Fruit fly (Drosophila melanogaster) whole organism, pupa: Measurements from ENCODE around the gene CG32071.

Source experiments
- CG10348 ChIP-seq: fragments of 200-800 bp; sonication (Bioruptor generic); IDR thresholded peaks from 2 replicates; pipeline ENCODE4 v1.3.6; 2022; ENCODE audit warnings: missing biosample characterization, missing genetic modification characterization
- CG12605 ChIP-seq: fragments of 200-800 bp; sonication (Bioruptor generic); IDR thresholded peaks from 2 replicates; pipeline ENCODE4 v1.3.6; 2022; ENCODE audit warnings: missing biosample characterization, missing genetic modification characterization
- CG13204 ChIP-seq: fragments of 200-800 bp; sonication (Bioruptor generic); optimal IDR thresholded peaks from 2 replicates; lab custom pipeline; 2018; ENCODE audit warnings: missing biosample characterization, mild to moderate bottlenecking, missing genetic modification characterization, moderate library complexity
- CG14655 ChIP-seq: fragments of 200-800 bp; sonication (Bioruptor generic); optimal IDR thresholded peaks from 3 replicates; lab custom pipeline; 2017; ENCODE audit warnings: mild to moderate bottlenecking, missing biosample characterization, missing genetic modification reagents, missing genetic modification characterization
- CG15710 ChIP-seq: fragments of 200-800 bp; sonication (Bioruptor generic); optimal IDR thresholded peaks from 2 replicates; lab custom pipeline; 2018; ENCODE audit warnings: missing biosample characterization, mild to moderate bottlenecking, missing genetic modification characterization, moderate library complexity
- CG17806 ChIP-seq: fragments of 200-800 bp; sonication (Bioruptor generic); optimal IDR thresholded peaks from 2 replicates; lab custom pipeline; 2018; ENCODE audit warnings: missing biosample characterization, mild to moderate bottlenecking, missing genetic modification characterization, moderate library complexity
- CG32121 ChIP-seq: fragments of 200-800 bp; sonication (Bioruptor generic); IDR thresholded peaks from 2 replicates; pipeline ENCODE4 v1.3.6; 2022; ENCODE audit warnings: missing biosample characterization, missing genetic modification characterization
- CG34367 ChIP-seq: fragments of 200-800 bp; sonication (Bioruptor generic); optimal IDR thresholded peaks from 2 replicates; lab custom pipeline; 2018; ENCODE audit warnings: missing biosample characterization, mild to moderate bottlenecking, missing genetic modification characterization
- CG4496 ChIP-seq: fragments of 200-800 bp; sonication (Bioruptor generic); IDR thresholded peaks from 3 replicates; pipeline ENCODE4 v1.3.6; 2022; ENCODE audit warnings: missing biosample characterization, missing genetic modification characterization
- CG8159 ChIP-seq: fragments of 200-800 bp; sonication (Bioruptor generic); optimal IDR thresholded peaks from 3 replicates; lab custom pipeline; 2018; ENCODE audit warnings: missing biosample characterization, mild to moderate bottlenecking, missing genetic modification characterization, moderate library complexity
- CG8301 ChIP-seq: fragments of 200-800 bp; sonication (Bioruptor generic); optimal IDR thresholded peaks from 2 replicates; lab custom pipeline; 2018; ENCODE audit warnings: missing biosample characterization, mild to moderate bottlenecking, missing genetic modification characterization
- CG9948 ChIP-seq: fragments of 200-800 bp; sonication (Bioruptor generic); optimal IDR thresholded peaks from 2 replicates; lab custom pipeline; 2018; ENCODE audit warnings: missing biosample characterization, mild to moderate bottlenecking, missing genetic modification characterization, moderate library complexity
- D1 ChIP-seq: fragments of 200-800 bp; sonication (Bioruptor generic); optimal IDR thresholded peaks from 2 replicates; lab custom pipeline; 2018; ENCODE audit warnings: missing biosample characterization, mild to moderate bottlenecking, missing genetic modification characterization, moderate library complexity
- EcR ChIP-seq: fragments of 200-800 bp; sonication (Bioruptor generic); optimal IDR thresholded peaks from 3 replicates; lab custom pipeline; 2019; ENCODE audit warnings: missing biosample characterization, missing genetic modification characterization, mild to moderate bottlenecking, moderate library complexity, missing genetic modification reagents
- Ets98B ChIP-seq: fragments of 200-800 bp; sonication (Bioruptor generic); IDR thresholded peaks from 2 replicates; pipeline ENCODE4 v1.3.6; 2022; ENCODE audit warnings: missing biosample characterization, missing genetic modification characterization
- Pif1A ChIP-seq: fragments of 200-800 bp; sonication (Bioruptor generic); optimal IDR thresholded peaks from 3 replicates; lab custom pipeline; 2016; ENCODE audit warnings: missing biosample characterization, missing genetic modification characterization
- Pif1B ChIP-seq: fragments of 200-800 bp; sonication (Bioruptor generic); optimal IDR thresholded peaks from 3 replicates; lab custom pipeline; 2016; ENCODE audit warnings: missing biosample characterization, missing genetic modification characterization
- Snoo ChIP-seq: fragments of 200-800 bp; sonication (Bioruptor generic); optimal IDR thresholded peaks from 3 replicates; lab custom pipeline; 2017; ENCODE audit warnings: missing biosample characterization, mild to moderate bottlenecking, missing genetic modification characterization, inconsistent platforms
- fd96Ca ChIP-seq: fragments of 200-800 bp; sonication (Bioruptor generic); IDR thresholded peaks from 3 replicates; pipeline ENCODE4 v1.3.6; 2022; ENCODE audit warnings: missing biosample characterization, missing genetic modification characterization
- gl ChIP-seq: fragments of 200-800 bp; sonication (Bioruptor generic); optimal IDR thresholded peaks from 2 replicates; lab custom pipeline; 2018; ENCODE audit warnings: missing biosample characterization, mild to moderate bottlenecking, missing genetic modification characterization
- rn ChIP-seq: fragments of 200-800 bp; sonication (Bioruptor generic); IDR thresholded peaks from 2 replicates; pipeline ENCODE4 v1.3.6; 2022; ENCODE audit warnings: missing biosample characterization, missing genetic modification characterization

The CG32071 gene

DNA sequence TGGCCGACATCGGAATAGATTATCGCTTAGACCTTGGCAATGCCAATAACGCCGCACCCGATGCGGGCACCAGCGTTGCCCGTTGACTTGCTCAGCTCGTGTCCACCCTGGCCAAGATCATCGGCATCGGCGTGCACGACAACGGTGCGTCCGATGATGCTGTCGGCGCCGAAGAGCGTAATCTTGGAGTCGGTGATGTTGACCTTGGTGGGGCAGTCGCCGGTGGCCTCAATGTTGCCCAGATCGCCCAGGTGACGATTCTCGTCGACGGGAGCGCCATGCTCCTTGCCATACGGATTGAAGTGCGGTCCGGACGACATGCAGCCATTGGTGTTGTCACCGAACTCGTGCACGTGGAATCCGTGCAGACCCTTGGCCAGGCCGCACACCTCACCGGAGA lies 8.8 kb upstream of the CG32071 start:
- TF ChIP-seq rn (peak; percentile 46; the same call in 1 of the 2 replicates), CG9948 (tag; lab: Kevin White, UChicago) (no peak)

dm6 chr3L:11109454-11109853 lies 5.8 kb upstream of the CG32071 start, which contains the start of the genes CG34012 and emei:
TSS of gene CG34012 (minus strand) at chr3L:11109505.
TSS of gene emei (plus strand) at chr3L:11109690.
- TF ChIP-seq gl (tag; lab: Kevin White, UChicago) (no peak), Pif1B (GFP tag; lab: Kevin White, UChicago) (no peak), Pif1A (no peak), Snoo (tag; lab: Kevin White, UChicago) (no peak), CG13204 (GFP tag; lab: Kevin White, UChicago) (no peak), CG14655 (GFP tag; lab: Kevin White, UChicago) (no peak), CG32121 (GFP tag; lab: Robert Waterston, UW) (no peak)

dm6 chr3L:11107935-11108334 lies 4.3 kb upstream of the CG32071 start, which contains the start of gene CG12522:
TSS of gene CG12522 (plus strand) at chr3L:11108235.
- TF ChIP-seq CG9948 (tag; lab: Kevin White, UChicago) (no peak), CG32121 (GFP tag; lab: Robert Waterston, UW) (no peak), CG12605 (no peak), fd96Ca (GFP tag; lab: Robert Waterston, UW) (no peak), gl (tag; lab: Kevin White, UChicago) (no peak), CG15710 (tag; lab: Kevin White, UChicago) (no peak), CG4496 (GFP tag; lab: Robert Waterston, UW) (no peak), Pif1B (GFP tag; lab: Kevin White, UChicago) (no peak), rn (no peak), EcR (no peak), CG17806 (tag; lab: Kevin White, UChicago) (no peak), CG8301 (tag; lab: Kevin White, UChicago) (no peak), CG34367 (tag; lab: Kevin White, UChicago) (no peak), D1 (tag; lab: Kevin White, UChicago) (no peak), CG14655 (GFP tag; lab: Kevin White, UChicago) (no peak), Snoo (tag; lab: Kevin White, UChicago) (no peak)

DNA sequence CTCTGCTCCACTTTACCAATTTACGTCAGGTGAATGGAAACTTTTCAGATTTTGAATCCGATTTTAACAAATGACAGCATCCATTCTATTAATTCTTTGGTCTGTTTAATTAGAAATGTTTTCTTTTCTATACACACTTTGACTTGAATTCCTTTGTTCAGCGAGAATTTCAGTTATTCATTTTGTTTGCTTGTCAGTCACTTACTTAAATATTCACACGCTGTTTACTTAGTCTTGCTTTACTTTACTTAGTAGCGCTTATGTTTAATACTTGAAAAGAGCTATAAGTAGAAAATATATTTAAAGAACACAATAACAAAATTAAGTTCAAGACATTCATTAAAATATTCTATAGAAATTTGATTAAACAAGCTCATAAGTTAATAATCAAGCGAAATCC lies 3.8 kb upstream of the CG32071 start, which contains the start of gene CG32073:
TSS of gene CG32073 (minus strand) at position 151 of the 400 bp plus-strand sequence.
- TF ChIP-seq rn (no peak), CG12605 (no peak), CG32121 (GFP tag; lab: Robert Waterston, UW) (no peak), Pif1B (GFP tag; lab: Kevin White, UChicago) (no peak)

DNA sequence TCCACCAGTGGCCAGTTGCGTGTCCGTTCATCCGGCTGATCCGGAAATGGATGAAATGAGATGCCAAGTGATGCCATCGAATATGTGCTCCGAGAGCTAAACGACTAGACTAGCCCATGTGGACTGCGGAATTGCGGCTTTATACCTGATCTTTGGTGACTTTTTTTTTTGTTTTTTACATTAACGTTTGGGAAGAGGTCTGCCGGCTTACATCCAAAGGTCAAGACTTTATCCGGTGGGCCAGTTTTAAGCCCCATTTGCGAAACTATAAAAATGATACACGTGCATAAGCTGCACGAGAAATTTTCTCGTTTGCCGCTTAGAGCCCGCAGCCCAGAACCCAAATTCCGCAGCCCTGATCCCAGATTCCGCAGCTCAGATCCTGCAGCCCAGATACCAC lies 743 bp downstream of the CG32071 start, which contains the start of gene Elo68alpha:
TSS of gene Elo68alpha (minus strand) at position 101 of the 400 bp plus-strand sequence.
- TF ChIP-seq D1 (tag; lab: Kevin White, UChicago) (no peak), CG4496 (GFP tag; lab: Robert Waterston, UW) (no peak), CG10348 (GFP tag; lab: Robert Waterston, UW) (no peak), rn (no peak), gl (tag; lab: Kevin White, UChicago) (no peak), Pif1B (GFP tag; lab: Kevin White, UChicago) (no peak), CG32121 (GFP tag; lab: Robert Waterston, UW) (no peak), CG14655 (GFP tag; lab: Kevin White, UChicago) (no peak), Pif1A (no peak), CG17806 (tag; lab: Kevin White, UChicago) (no peak), EcR (no peak), CG9948 (tag; lab: Kevin White, UChicago) (no peak), Snoo (tag; lab: Kevin White, UChicago) (no peak), CG34367 (tag; lab: Kevin White, UChicago) (no peak), CG13204 (GFP tag; lab: Kevin White, UChicago) (no peak), CG15710 (tag; lab: Kevin White, UChicago) (no peak), CG12605 (no peak)

- TF ChIP-seq CG15710 (tag; lab: Kevin White, UChicago): no peak
- TF ChIP-seq Snoo (tag; lab: Kevin White, UChicago): no peak
- TF ChIP-seq rn: no peak
- no peak for TF ChIP-seq EcR
- TF ChIP-seq CG17806 (tag; lab: Kevin White, UChicago): no peak
- no peak for TF ChIP-seq gl (tag; lab: Kevin White, UChicago)
- TF ChIP-seq CG8301 (tag; lab: Kevin White, UChicago): no peak
- TF ChIP-seq CG8159 (tag; lab: Kevin White, UChicago): no peak
- TF ChIP-seq CG12605: no peak
- TF ChIP-seq D1 (tag; lab: Kevin White, UChicago): no peak
These were observed 2.1 kb downstream of the CG32071 start, which contains the start of gene Elo68beta for dm6 chr3L:11101598-11101997. TSS of gene Elo68beta (minus strand) at chr3L:11101698.

DNA sequence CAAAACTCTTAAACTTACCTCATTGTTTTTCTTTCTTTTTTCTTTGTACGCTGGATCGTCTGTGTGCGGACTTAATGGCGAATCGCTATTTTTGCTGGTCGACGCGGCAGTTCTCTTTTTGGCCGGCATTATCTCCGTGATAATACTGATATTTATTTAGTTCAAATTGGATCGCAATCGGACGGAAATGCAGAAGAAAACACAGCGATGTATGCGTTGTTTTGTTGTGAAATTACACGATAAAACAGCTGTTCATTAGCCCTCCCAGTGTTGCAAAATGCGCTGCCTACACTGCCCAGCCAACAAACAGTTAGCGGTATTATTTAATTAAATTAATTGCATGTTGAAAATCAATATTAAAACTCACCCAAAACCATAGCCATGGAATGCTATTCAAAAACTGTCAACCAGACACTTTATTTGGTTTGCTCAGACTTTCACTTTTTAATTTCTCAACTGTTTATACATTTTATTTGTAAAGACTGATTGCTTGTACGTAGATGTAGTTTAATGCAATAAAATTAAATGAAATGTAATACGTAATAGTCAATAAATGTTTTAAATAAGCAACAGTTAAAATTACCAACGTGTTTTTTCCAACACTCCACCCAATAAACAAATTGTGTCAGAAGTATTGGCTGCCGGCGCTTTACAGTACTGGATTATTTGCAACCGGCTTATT lies 5.5 kb downstream of the CG32071 start, which contains the start of the genes Irbp18 and APP-BP1:
TSS of gene Irbp18 (minus strand) at position 205 of the 682 bp plus-strand sequence.
TSS of gene APP-BP1 (plus strand) at position 431 of the 682 bp plus-strand sequence.
- peak; percentile 94 for TF ChIP-seq Pif1B (GFP tag; lab: Kevin White, UChicago)
- TF ChIP-seq gl (tag; lab: Kevin White, UChicago): peak; percentile 80
- TF ChIP-seq D1 (tag; lab: Kevin White, UChicago): peak; percentile 89
- TF ChIP-seq CG9948 (tag; lab: Kevin White, UChicago): peak; percentile 91
- no peak for TF ChIP-seq EcR
- peak; percentile 89 for TF ChIP-seq CG17806 (tag; lab: Kevin White, UChicago)
- peak; percentile 90 for TF ChIP-seq CG15710 (tag; lab: Kevin White, UChicago)
- peak; percentile 94 for TF ChIP-seq CG14655 (GFP tag; lab: Kevin White, UChicago)
- peak; percentile 77 for TF ChIP-seq rn
- peak; percentile 91 for TF ChIP-seq CG8159 (tag; lab: Kevin White, UChicago)
- TF ChIP-seq CG8301 (tag; lab: Kevin White, UChicago): peak; percentile 93
- peak; percentile 72 for TF ChIP-seq CG10348 (GFP tag; lab: Robert Waterston, UW)
- peak; percentile 93 for TF ChIP-seq Snoo (tag; lab: Kevin White, UChicago)
- TF ChIP-seq CG13204 (GFP tag; lab: Kevin White, UChicago): no peak
- peak; percentile 96 for TF ChIP-seq Pif1A
- peak; percentile 93 for TF ChIP-seq CG4496 (GFP tag; lab: Robert Waterston, UW)
- TF ChIP-seq fd96Ca (GFP tag; lab: Robert Waterston, UW): peak; percentile 91
- TF ChIP-seq CG12605: peak; percentile 76
- peak; percentile 89 for TF ChIP-seq CG32121 (GFP tag; lab: Robert Waterston, UW)
- TF ChIP-seq Ets98B: peak; percentile 89
- peak; percentile 91 for TF ChIP-seq CG34367 (tag; lab: Kevin White, UChicago)
